Fruit fly (Drosophila melanogaster): ENCODE measurements around the gene Pglym78.

The Pglym78 gene

dm6 chr3R:29124128-29124527 lies 23.9 kb upstream of the Pglym78 start (continued):
- no peak for TF ChIP-seq gsb-n (tag; optimal IDR thresholded peaks at IDR 0.05)
- peak; percentile 72 for TF ChIP-seq CG2678 (tag; optimal IDR thresholded peaks at IDR 0.05)
- TF ChIP-seq Deaf1 (tag; optimal IDR thresholded peaks at IDR 0.05): no peak
- peak; percentile 64 for TF ChIP-seq pb (GFP tag; optimal IDR thresholded peaks at IDR 0.05)
- peak; percentile 30 for TF ChIP-seq BtbVII (GFP tag; optimal IDR thresholded peaks at IDR 0.05)
- TF ChIP-seq CG30403 (GFP tag; optimal IDR thresholded peaks at IDR 0.05): peak; percentile 69
- TF ChIP-seq CG9727 (GFP tag; optimal IDR thresholded peaks at IDR 0.05): peak; percentile 45
- peak; percentile 79 for TF ChIP-seq CG12769 (tag; optimal IDR thresholded peaks at IDR 0.05)
- peak; percentile 69; the same call in 1 of the 3 replicates for TF ChIP-seq CG2889 (GFP tag; IDR thresholded peaks at IDR 0.05)
- TF ChIP-seq CG9817 (tag; optimal IDR thresholded peaks at IDR 0.05): peak; percentile 57
- peak; percentile 50 for TF ChIP-seq lab (GFP tag; optimal IDR thresholded peaks at IDR 0.05)
- no peak for TF ChIP-seq HLHmδ (GFP tag; optimal IDR thresholded peaks at IDR 0.05)
- peak; percentile 38 for TF ChIP-seq CG6813 (GFP tag; optimal IDR thresholded peaks at IDR 0.05)
- peak; percentile 71 for TF ChIP-seq CG2120 (GFP tag; optimal IDR thresholded peaks at IDR 0.05)
- TF ChIP-seq Hmx (GFP tag; optimal IDR thresholded peaks at IDR 0.05): no peak
- no peak for TF ChIP-seq run (tag; optimal IDR thresholded peaks at IDR 0.05)
- no peak for TF ChIP-seq Hr39 (optimal IDR thresholded peaks at IDR 0.05)
- peak; percentile 24 for TF ChIP-seq slou (GFP tag; optimal IDR thresholded peaks at IDR 0.05)
- peak; percentile 49 for TF ChIP-seq ems (GFP tag; optimal IDR thresholded peaks at IDR 0.05)
- peak; percentile 43 for TF ChIP-seq CG10209 (GFP tag; optimal IDR thresholded peaks at IDR 0.05)
- TF ChIP-seq ase (GFP tag; IDR thresholded peaks at IDR 0.05): peak; percentile 37; the same call in 1 of the 3 replicates
- TF ChIP-seq CG8944 (GFP tag; optimal IDR thresholded peaks at IDR 0.05): no peak
- peak; percentile 70 for TF ChIP-seq CG15269 (tag; optimal IDR thresholded peaks at IDR 0.05)
- peak; percentile 81 for TF ChIP-seq Ptx1 (GFP tag; IDR thresholded peaks at IDR 0.05)
- no peak for TF ChIP-seq CG1792 (GFP tag; optimal IDR thresholded peaks at IDR 0.05)
- peak; percentile 73 for TF ChIP-seq ttk (GFP tag; IDR thresholded peaks at IDR 0.05)
- TF ChIP-seq CG10267 (tag; optimal IDR thresholded peaks at IDR 0.05): peak; percentile 40
- peak; percentile 87 for TF ChIP-seq CG6689 (GFP tag; IDR thresholded peaks at IDR 0.05)
- peak; percentile 26 for TF ChIP-seq CG18764 (GFP tag; optimal IDR thresholded peaks at IDR 0.05)
- TF ChIP-seq CG12744 (GFP tag; optimal IDR thresholded peaks at IDR 0.05): no peak
- no peak for TF ChIP-seq ham (GFP tag; IDR thresholded peaks at IDR 0.05)
- TF ChIP-seq TFAM (GFP tag; optimal IDR thresholded peaks at IDR 0.05): no peak
- TF ChIP-seq CG7839 (tag; optimal IDR thresholded peaks at IDR 0.05): peak; percentile 77
- TF ChIP-seq ci (GFP tag; IDR thresholded peaks at IDR 0.05): peak; percentile 81
- TF ChIP-seq CG15011 (GFP tag; optimal IDR thresholded peaks at IDR 0.05): no peak
- no peak for TF ChIP-seq CG13287 (GFP tag; IDR thresholded peaks at IDR 0.05; ENCODE audit: partially characterized antibody)
- peak; percentile 36 for TF ChIP-seq chn (GFP tag; optimal IDR thresholded peaks at IDR 0.05)
- TF ChIP-seq mam (GFP tag; optimal IDR thresholded peaks at IDR 0.05): peak; percentile 57
- 0 out of 2 replicates have a peak, but pooled peaks have one; percentile 16 for TF ChIP-seq CG43689 (GFP tag; IDR thresholded peaks at IDR 0.05)
- TF ChIP-seq CG17829 (tag; optimal IDR thresholded peaks at IDR 0.05): peak; percentile 56
- TF ChIP-seq sima (GFP tag; optimal IDR thresholded peaks at IDR 0.05): no peak
- TF ChIP-seq kni (GFP tag; optimal IDR thresholded peaks at IDR 0.05): no peak
- TF ChIP-seq ash1 (GFP tag; optimal IDR thresholded peaks at IDR 0.05): no peak
- no peak for TF ChIP-seq CG4282 (GFP tag; optimal IDR thresholded peaks at IDR 0.05)
- TF ChIP-seq sim (GFP tag; IDR thresholded peaks at IDR 0.05): no peak
- no peak for TF ChIP-seq zen2 (GFP tag; IDR thresholded peaks at IDR 0.05; ENCODE audit: partially characterized antibody)
- TF ChIP-seq onecut (GFP tag; IDR thresholded peaks at IDR 0.05): peak; percentile 59
- TF ChIP-seq CG10565 (GFP tag; optimal IDR thresholded peaks at IDR 0.05): no peak
- TF ChIP-seq Max (GFP tag; optimal IDR thresholded peaks at IDR 0.05): no peak
- no peak for TF ChIP-seq CG13894 (tag; optimal IDR thresholded peaks at IDR 0.05)
- TF ChIP-seq CG10366 (GFP tag; IDR thresholded peaks at IDR 0.05): peak; percentile 79
- TF ChIP-seq Bteb2 (GFP tag; optimal IDR thresholded peaks at IDR 0.05): no peak

Data from whole organism, embryonic.